Fruit fly (Drosophila melanogaster): Measurements from ENCODE around the gene spz4.

Gene spz4

dm6 chr2L:11469973-11470372 is 31.5 kb upstream of the spz4 start (continued):
- peak; percentile 26 for TF ChIP-seq Ssrp (tag; optimal IDR thresholded peaks at IDR 0.05)
- TF ChIP-seq CG10979 (tag; optimal IDR thresholded peaks at IDR 0.05), result peak; percentile 58
- TF ChIP-seq D19B (GFP tag; optimal IDR thresholded peaks at IDR 0.05), result no peak
- TF ChIP-seq ac (GFP tag; optimal IDR thresholded peaks at IDR 0.05), result peak; percentile 51
- TF ChIP-seq CG9817 (tag; optimal IDR thresholded peaks at IDR 0.05), result no peak
- no peak for TF ChIP-seq Hmr (GFP tag; optimal IDR thresholded peaks at IDR 0.05)
- TF ChIP-seq az2 (GFP tag; optimal IDR thresholded peaks at IDR 0.05), result no peak
- peak; percentile 30 for TF ChIP-seq nmo (GFP tag; optimal IDR thresholded peaks at IDR 0.05)
- peak; percentile 17 for TF ChIP-seq CG10267 (tag; optimal IDR thresholded peaks at IDR 0.05)
- no peak for TF ChIP-seq CoRest (tag; optimal IDR thresholded peaks at IDR 0.05)
- peak; percentile 46; the same call in 1 of the 2 replicates for TF ChIP-seq Xrp1 (GFP tag; IDR thresholded peaks at IDR 0.05)
- peak; percentile 69 for TF ChIP-seq CG2712 (tag; optimal IDR thresholded peaks at IDR 0.05)
- TF ChIP-seq D (optimal IDR thresholded peaks at IDR 0.05), result no peak
- peak; percentile 38 for TF ChIP-seq D (GFP tag; optimal IDR thresholded peaks at IDR 0.05)
- TF ChIP-seq CG4404 (GFP tag; IDR thresholded peaks at IDR 0.05), result 0 out of 2 replicates have a peak, but pooled peaks have one; percentile 13
- TF ChIP-seq danr (GFP tag; IDR thresholded peaks at IDR 0.05), result no peak
- TF ChIP-seq CG12391 (tag; optimal IDR thresholded peaks at IDR 0.05), result peak; percentile 6
- TF ChIP-seq gem (tag; optimal IDR thresholded peaks at IDR 0.05), result peak; percentile 49
- TF ChIP-seq CG4707 (GFP tag; optimal IDR thresholded peaks at IDR 0.05), result peak; percentile 65
- TF ChIP-seq CG6683 (GFP tag; optimal IDR thresholded peaks at IDR 0.05), result no peak
- TF ChIP-seq run (tag; optimal IDR thresholded peaks at IDR 0.05), result no peak
- no peak for TF ChIP-seq sob (GFP tag; IDR thresholded peaks at IDR 0.05)
- TF ChIP-seq amos (GFP tag; IDR thresholded peaks at IDR 0.05; ENCODE audit: partially characterized antibody), result no peak
- no peak for TF ChIP-seq Dip3 (GFP tag; optimal IDR thresholded peaks at IDR 0.05)
- TF ChIP-seq Mad (GFP tag; optimal IDR thresholded peaks at IDR 0.05), result no peak
- TF ChIP-seq CG4360 (GFP tag; IDR thresholded peaks at IDR 0.05), result 0 out of 2 replicates have a peak, but pooled peaks have one; percentile 31
- TF ChIP-seq bigmax (GFP tag; optimal IDR thresholded peaks at IDR 0.05), result no peak

DNA sequence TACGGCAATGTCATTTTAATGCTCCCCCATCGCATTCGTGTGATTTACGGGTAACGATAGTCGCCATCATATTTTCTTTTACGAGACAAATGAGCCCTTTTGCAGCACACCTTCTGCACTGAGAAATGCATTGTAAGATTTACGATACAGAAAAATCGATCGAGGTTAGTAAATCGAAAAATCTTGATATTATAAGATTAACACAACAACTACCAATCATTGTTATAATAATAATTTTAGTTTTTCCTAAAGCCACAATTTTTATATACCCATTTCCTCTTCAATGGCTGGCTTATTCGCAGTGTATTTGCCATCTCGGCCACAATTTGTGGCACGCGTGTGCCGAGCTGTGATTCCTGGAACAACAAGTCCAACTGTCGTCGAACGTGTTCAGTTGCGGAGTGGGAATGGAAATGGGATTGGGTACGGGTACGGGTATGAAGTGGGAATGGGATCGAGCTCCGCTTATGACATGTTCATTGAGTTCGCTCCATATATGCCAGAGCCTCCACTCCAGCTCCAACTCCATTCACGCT is 29.5 kb upstream of the spz4 start:
- TF ChIP-seq CG4617 (GFP tag; optimal IDR thresholded peaks at IDR 0.05; ENCODE audit: borderline replicate concordance) (no peak), CG17829 (tag; optimal IDR thresholded peaks at IDR 0.05) (peak; percentile 25), Dip2 (GFP tag; IDR thresholded peaks at IDR 0.05) (no peak), pho (GFP tag; optimal IDR thresholded peaks at IDR 0.05) (no peak), onecut (GFP tag; IDR thresholded peaks at IDR 0.05) (0 out of 2 replicates have a peak, but pooled peaks have one; percentile 7), Oaz (GFP tag; IDR thresholded peaks at IDR 0.05) (no peak), CG6654 (GFP tag; optimal IDR thresholded peaks at IDR 0.05) (no peak), YL-1 (GFP tag; optimal IDR thresholded peaks at IDR 0.05) (no peak), prd (optimal IDR thresholded peaks at IDR 0.05) (no peak), prd (GFP tag; IDR thresholded peaks at IDR 0.05) (peak; percentile 49; the same call in 1 of the 3 replicates), lola (GFP tag; optimal IDR thresholded peaks at IDR 0.05) (peak in 1 of 3 experiments; percentile 39), CG11695 (GFP tag; IDR thresholded peaks at IDR 0.05) (no peak), eve (GFP tag; optimal IDR thresholded peaks at IDR 0.05) (peak in 1 of 2 experiments; percentile 22), CG12391 (tag; optimal IDR thresholded peaks at IDR 0.05) (peak; percentile 7), grn (GFP tag; optimal IDR thresholded peaks at IDR 0.05) (no peak), Xrp1 (GFP tag; IDR thresholded peaks at IDR 0.05) (peak; percentile 65; the same call in 1 of the 2 replicates), dmrt11E (tag; optimal IDR thresholded peaks at IDR 0.05) (peak; percentile 57), Sry-β (GFP tag; optimal IDR thresholded peaks at IDR 0.05) (no peak), vnd (GFP tag; IDR thresholded peaks at IDR 0.05; ENCODE audit: partially characterized antibody) (no peak), CG2712 (tag; optimal IDR thresholded peaks at IDR 0.05) (peak; percentile 57), zf30C (GFP tag; optimal IDR thresholded peaks at IDR 0.05) (no peak), lov (optimal IDR thresholded peaks at IDR 0.05) (no peak), lov (GFP tag; IDR thresholded peaks at IDR 0.05) (no peak), lmd (GFP tag; IDR thresholded peaks at IDR 0.05) (peak; percentile 22; the same call in 1 of the 2 replicates), bsh (GFP tag; optimal IDR thresholded peaks at IDR 0.05) (peak in 1 of 2 experiments; percentile 51), Chrac-16 (GFP tag; optimal IDR thresholded peaks at IDR 0.05) (no peak)
